Worm (Caenorhabditis elegans) whole organism, L2 larva: Measurements from ENCODE around the gene rnp-3.

ENCODE experiments used
- C34F6.9 ChIP-seq: fragments of 150-350 bp; optimal IDR thresholded peaks from 2 replicates; lab custom pipeline; 2014; ENCODE audit warnings: missing biosample characterization, missing genetic modification characterization
- F13H6.1 ChIP-seq: sonication (generic microtip); optimal IDR thresholded peaks from 2 replicates; lab custom pipeline; 2016; ENCODE audit warnings: missing genetic modification characterization, missing compliant biosample characterization
- R02D3.7 ChIP-seq: fragments of 150-350 bp; optimal IDR thresholded peaks from 2 replicates; lab custom pipeline; 2014; ENCODE audit warnings: missing biosample characterization, missing genetic modification characterization
- ZK546.5 ChIP-seq: sonication (generic microtip); optimal IDR thresholded peaks from 2 replicates; lab custom pipeline; 2017; ENCODE audit warnings: missing biosample characterization, missing genetic modification characterization
- alr-1 ChIP-seq: fragments of 150-350 bp; optimal IDR thresholded peaks from 2 replicates; lab custom pipeline; 2014; ENCODE audit warnings: missing biosample characterization, missing genetic modification characterization
- aly-2 ChIP-seq: fragments of 150-350 bp; optimal IDR thresholded peaks from 2 replicates; lab custom pipeline; 2014; ENCODE audit warnings: missing biosample characterization, missing genetic modification characterization
- ama-1 ChIP-seq: fragments of 150-350 bp; optimal IDR thresholded peaks from 2 replicates; lab custom pipeline; 2018; ENCODE audit warnings: inconsistent platforms
- blmp-1 ChIP-seq: sonication (generic microtip); optimal IDR thresholded peaks from 2 replicates; lab custom pipeline; 2017; ENCODE audit warnings: missing genetic modification characterization, mild to moderate bottlenecking, missing compliant biosample characterization, antibody characterized with exemption, moderate library complexity; ENCODE audit not compliant: insufficient read depth
- ceh-16 ChIP-seq: fragments of 150-350 bp; optimal IDR thresholded peaks from 2 replicates; lab custom pipeline; 2014; ENCODE audit warnings: missing biosample characterization, missing genetic modification characterization
- ceh-82 ChIP-seq: fragments of 150-350 bp; optimal IDR thresholded peaks from 2 replicates; lab custom pipeline; 2014; ENCODE audit warnings: missing biosample characterization, missing genetic modification characterization
- crh-2 ChIP-seq: sonication (generic microtip); optimal IDR thresholded peaks from 2 replicates; lab custom pipeline; 2017; ENCODE audit warnings: missing biosample characterization, missing genetic modification characterization
- egl-27 ChIP-seq: sonication (generic microtip); optimal IDR thresholded peaks from 3 replicates; lab custom pipeline; 2017; ENCODE audit warnings: missing biosample characterization, missing genetic modification reagents, missing genetic modification characterization
- elt-1 ChIP-seq: fragments of 150-350 bp; optimal IDR thresholded peaks from 2 replicates; lab custom pipeline; 2014; ENCODE audit warnings: missing biosample characterization, missing genetic modification characterization
- elt-3 ChIP-seq: sonication (generic microtip); optimal IDR thresholded peaks from 2 replicates; lab custom pipeline; 2017; ENCODE audit warnings: missing biosample characterization, missing genetic modification characterization
- fos-1 ChIP-seq: fragments of 150-350 bp; optimal IDR thresholded peaks from 2 replicates; lab custom pipeline; 2014; ENCODE audit warnings: missing biosample characterization, missing genetic modification characterization
- gmeb-1 ChIP-seq: fragments of 150-350 bp; optimal IDR thresholded peaks from 2 replicates; lab custom pipeline; 2014; ENCODE audit warnings: missing biosample characterization, missing genetic modification characterization
- lin-11 ChIP-seq: fragments of 150-350 bp; sonication (generic microtip); optimal IDR thresholded peaks from 2 replicates; lab custom pipeline; 2014; ENCODE audit warnings: missing biosample characterization, missing genetic modification characterization, inconsistent platforms, mixed read lengths
- lin-13 ChIP-seq: fragments of 150-350 bp; optimal IDR thresholded peaks from 2 replicates; lab custom pipeline; 2014; ENCODE audit warnings: missing biosample characterization, missing genetic modification reagents, missing genetic modification characterization
- lin-39 ChIP-seq: fragments of 150-350 bp; optimal IDR thresholded peaks from 2 replicates; lab custom pipeline; 2014; ENCODE audit warnings: missing biosample characterization, missing genetic modification reagents, missing genetic modification characterization
- lsy-2 ChIP-seq, 2 experiments: fragments of 150-350 bp in 1 of 2; sonication (generic microtip) in 1 of 2; optimal IDR thresholded peaks; 2 replicates each; lab custom pipeline; 2014 to 2017; ENCODE audit warnings: missing biosample characterization in 2 of 2, missing genetic modification characterization in 2 of 2
- mdl-1 ChIP-seq, 2 experiments: fragments of 150-350 bp in 1 of 2; sonication (generic microtip) in 1 of 2; optimal IDR thresholded peaks; 2 replicates each; lab custom pipeline; 2017; ENCODE audit warnings: missing biosample characterization in 2 of 2, missing genetic modification characterization in 2 of 2
- nhr-12 ChIP-seq: fragments of 150-350 bp; optimal IDR thresholded peaks from 2 replicates; lab custom pipeline; 2014; ENCODE audit warnings: missing biosample characterization, missing genetic modification characterization
- nhr-129 ChIP-seq: fragments of 150-350 bp; optimal IDR thresholded peaks from 2 replicates; lab custom pipeline; 2014; ENCODE audit warnings: missing biosample characterization, missing genetic modification characterization
- nhr-21 ChIP-seq: fragments of 150-350 bp; optimal IDR thresholded peaks from 2 replicates; lab custom pipeline; 2014; ENCODE audit warnings: missing biosample characterization, missing genetic modification characterization
- nhr-237 ChIP-seq: fragments of 150-350 bp; optimal IDR thresholded peaks from 2 replicates; lab custom pipeline; 2014; ENCODE audit warnings: missing biosample characterization, missing genetic modification characterization
- nhr-25 ChIP-seq: fragments of 150-350 bp; sonication (generic microtip); optimal IDR thresholded peaks from 3 replicates; lab custom pipeline; 2014; ENCODE audit warnings: missing biosample characterization, missing genetic modification characterization
- nhr-6 ChIP-seq: fragments of 150-350 bp; optimal IDR thresholded peaks from 2 replicates; lab custom pipeline; 2014; ENCODE audit warnings: missing biosample characterization, missing genetic modification characterization
- peb-1 ChIP-seq: fragments of 150-350 bp; optimal IDR thresholded peaks from 2 replicates; lab custom pipeline; 2014; ENCODE audit warnings: missing biosample characterization, missing genetic modification characterization
- sem-4 ChIP-seq: fragments of 150-350 bp; optimal IDR thresholded peaks from 2 replicates; lab custom pipeline; 2014; ENCODE audit warnings: missing biosample characterization, missing genetic modification reagents, missing genetic modification characterization
- skn-1 ChIP-seq: sonication (generic microtip); optimal IDR thresholded peaks from 2 replicates; lab custom pipeline; 2017; ENCODE audit warnings: missing biosample characterization, missing genetic modification characterization
- sma-3 ChIP-seq: sonication (generic microtip); optimal IDR thresholded peaks from 2 replicates; lab custom pipeline; 2016; ENCODE audit warnings: missing genetic modification reagents, missing genetic modification characterization, missing compliant biosample characterization
- sma-9 ChIP-seq, 2 experiments: fragments of 150-350 bp in 1 of 2; sonication (generic microtip) in 1 of 2; optimal IDR thresholded peaks; 2 replicates each; lab custom pipeline; 2014 to 2016; ENCODE audit warnings: missing genetic modification characterization in 2 of 2, mild to moderate bottlenecking in 1 of 2, missing biosample characterization in 1 of 2, missing compliant biosample characterization in 1 of 2, missing genetic modification reagents in 1 of 2, moderate library complexity in 1 of 2
- snpc-4 ChIP-seq: fragments of 150-350 bp; optimal IDR thresholded peaks from 2 replicates; lab custom pipeline; 2014; ENCODE audit warnings: missing biosample characterization, missing genetic modification characterization
- unc-39 ChIP-seq: fragments of 150-350 bp; optimal IDR thresholded peaks from 2 replicates; lab custom pipeline; 2014; ENCODE audit warnings: missing biosample characterization, missing genetic modification characterization
- unc-55 ChIP-seq: fragments of 150-350 bp; sonication (generic microtip); optimal IDR thresholded peaks from 3 replicates; lab custom pipeline; 2014; ENCODE audit warnings: missing biosample characterization, missing genetic modification reagents, missing genetic modification characterization
- zag-1 ChIP-seq: fragments of 150-350 bp; optimal IDR thresholded peaks from 2 replicates; lab custom pipeline; 2014; ENCODE audit warnings: missing biosample characterization, missing genetic modification characterization
- ztf-1 ChIP-seq: fragments of 200-800 bp; sonication (Bioruptor generic); conservative IDR thresholded peaks from 2 replicates; pipeline ENCODE4 v1.3.6; 2022; ENCODE audit warnings: missing genetic modification characterization, missing compliant biosample characterization

rnp-3 gene

DNA sequence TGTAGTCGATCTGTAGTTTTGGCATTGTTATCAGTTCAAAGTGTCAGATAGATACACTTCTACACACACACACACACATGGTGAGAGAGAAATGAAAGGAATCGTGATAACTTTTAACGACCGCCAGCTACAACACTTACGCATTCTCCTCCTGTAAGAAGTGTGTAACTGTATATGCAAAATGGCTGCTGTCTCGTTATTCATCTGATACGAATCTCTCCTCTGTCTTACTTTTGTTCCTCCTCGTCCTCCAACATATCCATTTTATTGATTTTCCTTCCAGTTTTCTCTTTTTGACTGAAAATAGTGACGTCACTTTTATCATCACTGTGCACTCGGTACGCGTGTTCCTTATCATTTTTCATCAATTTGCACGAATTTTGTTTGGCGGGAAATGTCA is 38.8 kb downstream of the rnp-3 start:
- TF ChIP-seq aly-2 (tag; lab: Kevin White, UChicago): no peak
- TF ChIP-seq elt-1 (tag; lab: Kevin White, UChicago): no peak
- peak; percentile 45 for TF ChIP-seq sma-9 (GFP tag; optimal IDR thresholded peaks at IDR 0.05; lab: Kevin White, UChicago)
- TF ChIP-seq sma-9 (tag; optimal IDR thresholded peaks at IDR 0.05; lab: Kevin White, UChicago): no peak
- TF ChIP-seq ceh-16: no peak
- TF ChIP-seq nhr-237: no peak
- no peak for TF ChIP-seq ceh-82 (tag; lab: Kevin White, UChicago)
- TF ChIP-seq blmp-1 (tag; lab: Kevin White, UChicago): no peak
- peak; percentile 1 for TF ChIP-seq ama-1
- TF ChIP-seq lin-11 (tag; lab: Kevin White, UChicago): no peak
- TF ChIP-seq nhr-21 (tag; lab: Kevin White, UChicago): no peak
- no peak for TF ChIP-seq skn-1 (tag; lab: Kevin White, UChicago)
- TF ChIP-seq R02D3.7 (tag; lab: Kevin White, UChicago): no peak
- TF ChIP-seq unc-55 (GFP tag; lab: Kevin White, UChicago): no peak
- TF ChIP-seq fos-1: peak; percentile 64
- TF ChIP-seq egl-27 (tag; lab: Kevin White, UChicago): no peak
- no peak for TF ChIP-seq gmeb-1 (tag; lab: Kevin White, UChicago)

ce11 chrIV:4215349-4215748 is 41.5 kb downstream of the rnp-3 start:
- no peak for TF ChIP-seq lin-39
- TF ChIP-seq zag-1 (tag; lab: Kevin White, UChicago): peak; percentile 38
- no peak for TF ChIP-seq alr-1 (tag; lab: Kevin White, UChicago)
- TF ChIP-seq lin-13: peak; percentile 58
- TF ChIP-seq sma-3 (GFP tag; lab: Kevin White, UChicago): peak; percentile 46
- no peak for TF ChIP-seq ztf-1
- peak; percentile 70 for TF ChIP-seq fos-1
- peak; percentile 76 for TF ChIP-seq sma-9 (GFP tag; optimal IDR thresholded peaks at IDR 0.05; lab: Kevin White, UChicago)
- TF ChIP-seq sma-9 (tag; optimal IDR thresholded peaks at IDR 0.05; lab: Kevin White, UChicago): no peak
- TF ChIP-seq lsy-2 (tag; optimal IDR thresholded peaks at IDR 0.05; lab: Kevin White, UChicago): peak; percentile 36 to 78
- peak; percentile 6 for TF ChIP-seq sem-4 (tag; lab: Kevin White, UChicago)
- peak; percentile 39 for TF ChIP-seq egl-27 (tag; lab: Kevin White, UChicago)
- TF ChIP-seq mdl-1 (tag; optimal IDR thresholded peaks at IDR 0.05; lab: Kevin White, UChicago): peak; percentile 73 to 76
- peak; percentile 71 for TF ChIP-seq nhr-21 (tag; lab: Kevin White, UChicago)
- TF ChIP-seq snpc-4: no peak
- TF ChIP-seq nhr-25 (tag; lab: Kevin White, UChicago): peak; percentile 39
- TF ChIP-seq F13H6.1 (tag; lab: Kevin White, UChicago): peak; percentile 55
- TF ChIP-seq nhr-237: no peak
- TF ChIP-seq skn-1 (tag; lab: Kevin White, UChicago): peak; percentile 100
- TF ChIP-seq blmp-1 (tag; lab: Kevin White, UChicago): peak; percentile 25
- no peak for TF ChIP-seq elt-3 (tag; lab: Kevin White, UChicago)
- peak; percentile 22 for TF ChIP-seq gmeb-1 (tag; lab: Kevin White, UChicago)
- TF ChIP-seq C34F6.9 (tag; lab: Kevin White, UChicago): peak; percentile 81
- peak; percentile 92 for TF ChIP-seq unc-55 (GFP tag; lab: Kevin White, UChicago)
- peak; percentile 74 for TF ChIP-seq crh-2 (tag; lab: Kevin White, UChicago)
- peak; percentile 38 for TF ChIP-seq nhr-6 (tag; lab: Kevin White, UChicago)
- TF ChIP-seq nhr-129 (tag; lab: Kevin White, UChicago): peak; percentile 85
- TF ChIP-seq ama-1: peak; percentile 82
- no peak for TF ChIP-seq ZK546.5 (tag; lab: Kevin White, UChicago)

- TF ChIP-seq gmeb-1 (tag; lab: Kevin White, UChicago) (no peak), nhr-12 (tag; lab: Kevin White, UChicago) (no peak), sma-3 (GFP tag; lab: Kevin White, UChicago) (peak; percentile 24), nhr-21 (tag; lab: Kevin White, UChicago) (peak; percentile 86), unc-39 (tag; lab: Kevin White, UChicago) (no peak), fos-1 (peak; percentile 21), sma-9 (GFP tag; optimal IDR thresholded peaks at IDR 0.05; lab: Kevin White, UChicago) (peak; percentile 73), sma-9 (tag; optimal IDR thresholded peaks at IDR 0.05; lab: Kevin White, UChicago) (no peak), peb-1 (tag; lab: Kevin White, UChicago) (no peak), egl-27 (tag; lab: Kevin White, UChicago) (peak; percentile 4), nhr-129 (tag; lab: Kevin White, UChicago) (no peak), zag-1 (tag; lab: Kevin White, UChicago) (no peak), sem-4 (tag; lab: Kevin White, UChicago) (no peak)
Measured at ce11 chrIV:4216099-4216894, 42.4 kb downstream of the rnp-3 start.
